Worm (Caenorhabditis elegans) whole organism, L2 larva: ENCODE measurements around the gene sgcb-1.

ENCODE experiments used
- alr-1 ChIP-seq: fragments of 150-350 bp; optimal IDR thresholded peaks from 2 replicates; lab custom pipeline; 2014; ENCODE audit warnings: missing biosample characterization, missing genetic modification characterization
- ama-1 ChIP-seq: fragments of 150-350 bp; optimal IDR thresholded peaks from 2 replicates; lab custom pipeline; 2018; ENCODE audit warnings: inconsistent platforms
- ceh-82 ChIP-seq: fragments of 150-350 bp; optimal IDR thresholded peaks from 2 replicates; lab custom pipeline; 2014; ENCODE audit warnings: missing biosample characterization, missing genetic modification characterization
- egl-27 ChIP-seq: sonication (generic microtip); optimal IDR thresholded peaks from 3 replicates; lab custom pipeline; 2017; ENCODE audit warnings: missing biosample characterization, missing genetic modification reagents, missing genetic modification characterization
- elt-1 ChIP-seq: fragments of 150-350 bp; optimal IDR thresholded peaks from 2 replicates; lab custom pipeline; 2014; ENCODE audit warnings: missing biosample characterization, missing genetic modification characterization
- lin-13 ChIP-seq: fragments of 150-350 bp; optimal IDR thresholded peaks from 2 replicates; lab custom pipeline; 2014; ENCODE audit warnings: missing biosample characterization, missing genetic modification reagents, missing genetic modification characterization
- nhr-10 ChIP-seq: sonication (generic microtip); optimal IDR thresholded peaks from 2 replicates; lab custom pipeline; 2017; ENCODE audit warnings: missing biosample characterization, missing genetic modification characterization
- nhr-23 ChIP-seq: fragments of 150-350 bp; optimal IDR thresholded peaks from 2 replicates; lab custom pipeline; 2014; ENCODE audit warnings: missing biosample characterization, missing genetic modification reagents, missing genetic modification characterization
- nhr-237 ChIP-seq: fragments of 150-350 bp; optimal IDR thresholded peaks from 2 replicates; lab custom pipeline; 2014; ENCODE audit warnings: missing biosample characterization, missing genetic modification characterization
- skn-1 ChIP-seq: sonication (generic microtip); optimal IDR thresholded peaks from 2 replicates; lab custom pipeline; 2017; ENCODE audit warnings: missing biosample characterization, missing genetic modification characterization
- unc-39 ChIP-seq: fragments of 150-350 bp; optimal IDR thresholded peaks from 2 replicates; lab custom pipeline; 2014; ENCODE audit warnings: missing biosample characterization, missing genetic modification characterization
- zag-1 ChIP-seq: fragments of 150-350 bp; optimal IDR thresholded peaks from 2 replicates; lab custom pipeline; 2014; ENCODE audit warnings: missing biosample characterization, missing genetic modification characterization
- ztf-11 ChIP-seq: sonication (generic microtip); optimal IDR thresholded peaks from 2 replicates; lab custom pipeline; 2017; ENCODE audit warnings: missing biosample characterization, missing genetic modification characterization

DNA sequence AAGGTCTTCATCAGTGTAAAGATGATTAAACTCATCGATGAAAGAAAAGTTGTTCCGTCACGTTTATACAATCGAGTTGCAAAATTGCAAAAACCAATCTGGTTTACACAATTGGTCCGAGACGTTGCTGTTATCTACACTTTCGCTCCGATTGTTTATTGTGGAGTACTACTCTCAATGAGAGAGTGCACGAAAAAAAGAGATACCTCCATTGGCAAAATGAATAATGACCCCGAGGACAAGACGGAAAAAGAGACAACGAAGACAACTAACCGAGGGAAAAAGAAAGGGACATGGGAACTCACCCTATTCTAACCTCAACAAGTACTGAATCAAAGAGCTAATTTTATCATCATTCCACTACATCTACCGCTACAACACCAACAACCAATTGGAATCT, 12.6 kb upstream of the sgcb-1 start:
- TF ChIP-seq ama-1 (lab: Kevin White, UChicago) (no peak), zag-1 (tag; lab: Kevin White, UChicago) (no peak), nhr-237 (no peak), alr-1 (tag; lab: Kevin White, UChicago) (no peak), lin-13 (GFP tag; lab: Kevin White, UChicago) (no peak), skn-1 (tag; lab: Kevin White, UChicago) (no peak), unc-39 (tag; lab: Kevin White, UChicago) (no peak), elt-1 (tag; lab: Kevin White, UChicago) (no peak), nhr-10 (tag; lab: Kevin White, UChicago) (no peak), ztf-11 (tag; lab: Kevin White, UChicago) (no peak), nhr-23 (tag; lab: Kevin White, UChicago) (no peak), ceh-82 (tag; lab: Kevin White, UChicago) (no peak), egl-27 (tag; lab: Kevin White, UChicago) (no peak)
